Worm (Caenorhabditis elegans): Measurements from ENCODE around the gene T19D12.6.

ce11 chrII:6591000-6591399 lies 51.9 kb downstream of the T19D12.6 start:
- TF ChIP-seq sdc-2 (tag; optimal IDR thresholded peaks at IDR 0.05), result no peak
- TF ChIP-seq pha-4 (tag; optimal IDR thresholded peaks at IDR 0.05), result no peak
- no peak for TF ChIP-seq Y22D7AL.16 (tag; optimal IDR thresholded peaks at IDR 0.05)
- no peak for TF ChIP-seq F13H6.1 (tag; optimal IDR thresholded peaks at IDR 0.05)
- no peak for TF ChIP-seq nfya-1 (tag; optimal IDR thresholded peaks at IDR 0.05)
